Fruit fly (Drosophila melanogaster): ENCODE data around the gene Muc30E.

DNA sequence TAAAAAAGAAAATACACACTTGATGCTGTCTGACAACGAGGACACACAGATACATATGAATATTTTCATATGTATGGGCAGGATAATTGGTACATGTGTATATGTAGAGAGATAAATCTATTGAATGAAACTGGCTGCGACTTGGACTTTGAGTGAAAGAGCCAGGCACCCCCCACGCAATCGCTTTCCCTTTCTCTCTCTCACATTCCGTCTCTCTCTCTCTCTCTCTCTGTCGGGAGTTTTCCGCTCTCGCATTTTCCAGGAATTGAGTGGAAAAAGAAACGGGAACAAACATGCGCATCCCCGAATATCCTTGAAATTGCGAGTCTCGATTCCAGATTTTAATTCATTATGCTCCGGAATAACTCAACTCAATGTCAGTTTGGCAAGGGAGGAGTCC is 39.4 kb downstream of the Muc30E start:
- no peak for TF ChIP-seq psq (optimal IDR thresholded peaks at IDR 0.05)
- TF ChIP-seq EcR (GFP tag; optimal IDR thresholded peaks at IDR 0.05), result no peak
- no peak for TF ChIP-seq Dll (optimal IDR thresholded peaks at IDR 0.05)
- no peak for TF ChIP-seq CG8478 (optimal IDR thresholded peaks at IDR 0.05)
- TF ChIP-seq pan (optimal IDR thresholded peaks at IDR 0.05), result no peak
- TF ChIP-seq usp (GFP tag; optimal IDR thresholded peaks at IDR 0.05), result no peak

Measured in whole organism.